Worm (Caenorhabditis elegans): Measurements from ENCODE around the gene bcmo-1.

bcmo-1 gene

ce11 chrII:12878071-12878668, 47.7 kb downstream of the bcmo-1 start, which contains the start of gene gsy-1:
TSS of gene gsy-1 (minus strand) at chrII:12878121.
- no peak for TF ChIP-seq efl-1 (optimal IDR thresholded peaks at IDR 0.05)
- TF ChIP-seq efl-1 (GFP tag; optimal IDR thresholded peaks at IDR 0.05 in 1 of 2) = peak in 1 of 2 experiments; percentile 17
- TF ChIP-seq unc-30 (tag; optimal IDR thresholded peaks at IDR 0.05) = no peak
- TF ChIP-seq nhr-85 (tag) = peak; percentile 32

ce11 chrII:12878697-12879096, 48.2 kb downstream of the bcmo-1 start:
- no peak for TF ChIP-seq nhr-85 (tag)
- TF ChIP-seq nhr-77 (tag; optimal IDR thresholded peaks at IDR 0.05) = peak; percentile 24
- TF ChIP-seq nhr-90 (tag; optimal IDR thresholded peaks at IDR 0.05; ENCODE audit: poor library complexity) = peak; percentile 39
- no peak for TF ChIP-seq ets-5 (GFP tag; IDR thresholded peaks at IDR 0.05)
- no peak for TF ChIP-seq alr-1 (tag; optimal IDR thresholded peaks at IDR 0.05; ENCODE audit: borderline replicate concordance)
- TF ChIP-seq lsy-2 (tag; optimal IDR thresholded peaks at IDR 0.05) = peak; percentile 4 to 26
- peak; percentile 14 for TF ChIP-seq swsn-7 (tag; optimal IDR thresholded peaks at IDR 0.05)
- peak; percentile 42 to 47 for TF ChIP-seq efl-1 (optimal IDR thresholded peaks at IDR 0.05)
- TF ChIP-seq efl-1 (GFP tag; optimal IDR thresholded peaks at IDR 0.05 in 1 of 2) = peak; percentile 23 to 93
- TF ChIP-seq unc-98 (GFP tag; IDR thresholded peaks at IDR 0.05) = no peak
- peak; percentile 18 for TF ChIP-seq blmp-1 (tag; optimal IDR thresholded peaks at IDR 0.05)
- no peak for TF ChIP-seq pqm-1 (tag; optimal IDR thresholded peaks at IDR 0.05)
- no peak for TF ChIP-seq fkh-4 (tag; optimal IDR thresholded peaks at IDR 0.05; ENCODE audit: borderline replicate concordance)
- TF ChIP-seq ama-1 (optimal IDR thresholded peaks at IDR 0.05) = peak; percentile 17
- peak; percentile 88 for TF ChIP-seq elt-2 (tag; optimal IDR thresholded peaks at IDR 0.05)
- no peak for TF ChIP-seq zag-1 (tag; optimal IDR thresholded peaks at IDR 0.05)
- peak in 1 of 2 experiments; percentile 81 for TF ChIP-seq mdl-1 (tag; optimal IDR thresholded peaks at IDR 0.05)
- TF ChIP-seq snu-23 (GFP tag; optimal IDR thresholded peaks at IDR 0.05) = peak; percentile 53
- TF ChIP-seq dpl-1 (GFP tag; optimal IDR thresholded peaks at IDR 0.05) = peak in 2 of 3 experiments; percentile 11 to 36
- peak; percentile 14 for TF ChIP-seq irx-1 (tag; optimal IDR thresholded peaks at IDR 0.05)
- no peak for TF ChIP-seq C04F5.9 (tag; optimal IDR thresholded peaks at IDR 0.05)
- peak in 1 of 2 experiments; percentile 48 for TF ChIP-seq lin-35 (GFP tag; optimal IDR thresholded peaks at IDR 0.05)
- no peak for TF ChIP-seq jun-1 (tag; optimal IDR thresholded peaks at IDR 0.05)
- peak; percentile 47 for TF ChIP-seq nhr-20 (tag; optimal IDR thresholded peaks at IDR 0.05)
- TF ChIP-seq sox-4 (tag; optimal IDR thresholded peaks at IDR 0.05) = no peak
- TF ChIP-seq F16B12.6 (tag; optimal IDR thresholded peaks at IDR 0.05) = peak; percentile 3
- TF ChIP-seq elt-3 (tag; optimal IDR thresholded peaks at IDR 0.05) = peak in 1 of 6 experiments; percentile 60
- TF ChIP-seq mep-1 (tag; optimal IDR thresholded peaks at IDR 0.05) = peak; percentile 3
- TF ChIP-seq nhr-71 (tag; optimal IDR thresholded peaks at IDR 0.05) = peak; percentile 69
- peak in 1 of 3 experiments; percentile 43 for TF ChIP-seq ceh-82 (tag; optimal IDR thresholded peaks at IDR 0.05)
- no peak for TF ChIP-seq fos-1 (tag; optimal IDR thresholded peaks at IDR 0.05)
- TF ChIP-seq tbx-2 (tag; optimal IDR thresholded peaks at IDR 0.05) = peak; percentile 22
- no peak for TF ChIP-seq nhr-11 (tag; optimal IDR thresholded peaks at IDR 0.05)

DNA sequence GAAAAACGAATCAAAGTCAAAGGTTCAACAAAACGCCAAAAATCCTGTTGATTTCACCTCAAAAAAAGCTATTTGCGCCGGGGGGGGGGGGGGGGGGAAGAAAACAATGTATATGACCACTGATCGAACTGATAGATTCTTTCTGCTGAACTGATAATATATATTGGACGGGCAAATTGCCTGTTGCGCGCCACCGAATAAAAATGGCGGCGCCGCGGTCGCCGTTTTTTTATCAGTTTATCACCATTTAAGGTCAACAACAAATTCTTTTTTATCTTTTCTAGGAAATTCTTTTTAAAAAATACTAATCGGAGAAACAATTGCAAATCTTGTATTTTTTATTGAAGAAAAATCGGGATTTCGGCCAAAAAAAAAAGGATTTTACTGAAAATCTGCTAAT, 49.3 kb downstream of the bcmo-1 start:
- TF ChIP-seq dsc-1 (tag; optimal IDR thresholded peaks at IDR 0.05) (no peak), ceh-82 (tag; optimal IDR thresholded peaks at IDR 0.05) (no peak), mep-1 (tag; optimal IDR thresholded peaks at IDR 0.05) (no peak), elt-2 (tag; optimal IDR thresholded peaks at IDR 0.05) (peak; percentile 73), nhr-12 (tag; optimal IDR thresholded peaks at IDR 0.05) (no peak), unc-86 (tag; optimal IDR thresholded peaks at IDR 0.05) (no peak), elt-3 (tag; optimal IDR thresholded peaks at IDR 0.05) (peak in 1 of 6 experiments; percentile 70), blmp-1 (tag; optimal IDR thresholded peaks at IDR 0.05) (peak; percentile 20), nhr-19 (GFP tag; conservative IDR thresholded peaks at IDR 0.05) (0 out of 2 replicates have a peak, but pooled peaks have one; percentile 8), lin-13 (GFP tag; optimal IDR thresholded peaks at IDR 0.05) (no peak), hlh-17 (GFP tag; optimal IDR thresholded peaks at IDR 0.05; ENCODE audit: borderline replicate concordance) (no peak)
